Worm (Caenorhabditis elegans): ENCODE results near the gene srbc-43.

DNA sequence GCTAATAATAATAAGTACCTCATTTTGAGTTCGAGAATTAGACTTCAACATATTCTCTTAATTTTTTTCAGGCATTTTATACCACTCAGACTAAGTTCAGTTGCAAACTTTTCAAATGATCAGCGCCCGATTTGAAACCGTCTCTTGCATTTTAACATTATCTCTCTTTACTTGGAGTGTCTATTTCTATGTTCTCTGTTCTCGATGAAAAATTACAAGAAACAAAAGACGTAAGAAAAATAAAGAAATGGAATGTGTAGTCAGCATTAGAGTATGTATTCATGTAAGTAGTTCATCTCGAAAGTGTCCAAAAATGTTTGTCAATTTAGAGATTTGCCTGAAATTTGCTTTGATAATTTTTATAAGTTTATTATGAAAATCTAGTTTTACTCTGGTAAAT lies 9.9 kb upstream of the srbc-43 start, which contains the start of gene ugt-3:
- TF ChIP-seq nhr-12 (tag; optimal IDR thresholded peaks at IDR 0.05) (no peak), unc-120 (tag; optimal IDR thresholded peaks at IDR 0.05; ENCODE audit: poor library complexity, severe bottlenecking) (no peak), pha-4 (tag; optimal IDR thresholded peaks at IDR 0.05) (no peak), ces-1 (GFP tag; optimal IDR thresholded peaks at IDR 0.05) (no peak), nhr-76 (tag; optimal IDR thresholded peaks at IDR 0.05) (no peak), ceh-43 (GFP tag; optimal IDR thresholded peaks at IDR 0.05) (no peak), unc-62 (GFP tag; optimal IDR thresholded peaks at IDR 0.05) (no peak), lsy-2 (tag; optimal IDR thresholded peaks at IDR 0.05) (no peak), elt-1 (tag; optimal IDR thresholded peaks at IDR 0.05; ENCODE audit: borderline replicate concordance, insufficient read depth) (no peak), snpc-4 (tag; optimal IDR thresholded peaks at IDR 0.05) (no peak)
